Worm (Caenorhabditis elegans) whole organism, L1 larva: ENCODE measurements around the gene K07F5.8.

Experiments used
- C16A3.4 ChIP-seq: fragments of 150-350 bp; optimal IDR thresholded peaks from 2 replicates; lab custom pipeline; 2014; ENCODE audit warnings: missing biosample characterization, missing genetic modification characterization
- C34B4.2 ChIP-seq: sonication (generic microtip); optimal IDR thresholded peaks from 2 replicates; lab custom pipeline; 2017; ENCODE audit warnings: mild to moderate bottlenecking, missing genetic modification characterization, missing compliant biosample characterization
- Y116A8C.19 ChIP-seq: sonication (generic microtip); optimal IDR thresholded peaks from 2 replicates; lab custom pipeline; 2016; ENCODE audit warnings: missing compliant biosample characterization, missing genetic modification characterization, borderline replicate concordance
- aha-1 ChIP-seq: fragments of 150-350 bp; optimal IDR thresholded peaks from 2 replicates; lab custom pipeline; 2014; ENCODE audit warnings: missing biosample characterization, missing genetic modification characterization
- aly-2 ChIP-seq: fragments of 150-350 bp; optimal IDR thresholded peaks from 2 replicates; lab custom pipeline; 2014; ENCODE audit warnings: missing biosample characterization, missing genetic modification characterization
- ceh-63 ChIP-seq: fragments of 200-800 bp; sonication (Bioruptor generic); optimal IDR thresholded peaks from 2 replicates; lab custom pipeline; 2018; ENCODE audit warnings: mild to moderate bottlenecking, missing genetic modification characterization, missing compliant biosample characterization
- ceh-82 ChIP-seq, 3 experiments: fragments of 150-350 bp in 1 of 3; sonication (generic microtip) in 2 of 3; optimal IDR thresholded peaks; 2 replicates each; lab custom pipeline; 2014 to 2017; ENCODE audit warnings: missing biosample characterization in 3 of 3, missing genetic modification characterization in 3 of 3
- ceh-90 ChIP-seq: sonication (generic microtip); optimal IDR thresholded peaks from 2 replicates; lab custom pipeline; 2016; ENCODE audit warnings: missing genetic modification characterization, missing compliant biosample characterization
- ces-1 ChIP-seq: fragments of 150-350 bp; optimal IDR thresholded peaks from 2 replicates; lab custom pipeline; 2014; ENCODE audit warnings: missing biosample characterization, missing genetic modification reagents, missing genetic modification characterization
- dpl-1 ChIP-seq, 3 experiments: fragments of 150-350 bp in 2 of 3; sonication (generic microtip) in 1 of 3; optimal IDR thresholded peaks; 2 replicates each; lab custom pipeline; 2014 to 2017; ENCODE audit warnings: missing biosample characterization in 3 of 3, missing genetic modification characterization in 3 of 3, missing genetic modification reagents in 3 of 3
- dsc-1 ChIP-seq: sonication (generic microtip); optimal IDR thresholded peaks from 2 replicates; lab custom pipeline; 2016; ENCODE audit warnings: mild to moderate bottlenecking, missing genetic modification characterization, missing compliant biosample characterization
- efl-3 ChIP-seq: fragments of 200-800 bp; sonication (Bioruptor generic); optimal IDR thresholded peaks from 2 replicates; lab custom pipeline; 2018; ENCODE audit warnings: mild to moderate bottlenecking, missing genetic modification characterization, missing compliant biosample characterization
- egl-27 ChIP-seq, 2 experiments: fragments of 150-350 bp in 1 of 2; sonication (generic microtip); optimal IDR thresholded peaks; 3 replicates each; lab custom pipeline; 2017 to 2018; ENCODE audit warnings: missing biosample characterization in 2 of 2, missing genetic modification characterization in 2 of 2, missing genetic modification reagents in 2 of 2
- elt-2 ChIP-seq: sonication (generic microtip); optimal IDR thresholded peaks from 2 replicates; lab custom pipeline; 2016; ENCODE audit warnings: missing genetic modification characterization, mild to moderate bottlenecking, inconsistent platforms, missing compliant biosample characterization, missing genetic modification reagents
- elt-3 ChIP-seq, 6 experiments: fragments of 150-350 bp in 1 of 6; sonication (generic microtip); optimal IDR thresholded peaks; 2 replicates each; lab custom pipeline; 2017 to 2018; ENCODE audit warnings: missing biosample characterization in 6 of 6, missing genetic modification characterization in 6 of 6, inconsistent platforms in 1 of 6
- ets-5 ChIP-seq: fragments of 200-800 bp; sonication (Bioruptor generic); IDR thresholded peaks from 2 replicates; pipeline ENCODE4 v1.3.6; 2022; ENCODE audit warnings: missing genetic modification characterization, missing compliant biosample characterization
- fkh-4 ChIP-seq: sonication (generic microtip); optimal IDR thresholded peaks from 2 replicates; lab custom pipeline; 2016; ENCODE audit warnings: missing compliant biosample characterization, missing genetic modification characterization, borderline replicate concordance
- fos-1 ChIP-seq: fragments of 150-350 bp; optimal IDR thresholded peaks from 2 replicates; lab custom pipeline; 2014; ENCODE audit warnings: missing biosample characterization, missing genetic modification characterization
- hlh-17 ChIP-seq: fragments of 200-800 bp; sonication (Bioruptor generic); optimal IDR thresholded peaks from 2 replicates; lab custom pipeline; 2018; ENCODE audit warnings: missing genetic modification characterization, mild to moderate bottlenecking, missing compliant biosample characterization, moderate library complexity, borderline replicate concordance
- hlh-4 ChIP-seq: sonication (generic microtip); optimal IDR thresholded peaks from 2 replicates; lab custom pipeline; 2016; ENCODE audit warnings: mild to moderate bottlenecking, missing genetic modification characterization, missing compliant biosample characterization
- irx-1 ChIP-seq: sonication (generic microtip); optimal IDR thresholded peaks from 2 replicates; lab custom pipeline; 2016; ENCODE audit warnings: missing genetic modification characterization, missing compliant biosample characterization
- jun-1 ChIP-seq: fragments of 150-350 bp; optimal IDR thresholded peaks from 2 replicates; lab custom pipeline; 2014; ENCODE audit warnings: missing biosample characterization, missing genetic modification reagents, missing genetic modification characterization
- lin-13 ChIP-seq: fragments of 150-350 bp; optimal IDR thresholded peaks from 2 replicates; lab custom pipeline; 2014; ENCODE audit warnings: missing biosample characterization, missing genetic modification reagents, missing genetic modification characterization
- lin-39 ChIP-seq: fragments of 150-350 bp; optimal IDR thresholded peaks from 2 replicates; lab custom pipeline; 2014; ENCODE audit warnings: missing biosample characterization, missing genetic modification reagents, missing genetic modification characterization
- lsy-2 ChIP-seq, 2 experiments: fragments of 150-350 bp; optimal IDR thresholded peaks; 2 replicates each; lab custom pipeline; 2014; ENCODE audit warnings: missing biosample characterization in 2 of 2, missing genetic modification characterization in 2 of 2
- mdl-1 ChIP-seq, 2 experiments: fragments of 150-350 bp; optimal IDR thresholded peaks; 2 replicates each; lab custom pipeline; 2014 to 2017; ENCODE audit warnings: missing biosample characterization in 2 of 2, missing genetic modification characterization in 2 of 2, inconsistent platforms in 1 of 2
- mef-2 ChIP-seq: fragments of 150-350 bp; optimal IDR thresholded peaks from 2 replicates; lab custom pipeline; 2014; ENCODE audit warnings: missing biosample characterization, missing genetic modification characterization
- nhr-11 ChIP-seq: fragments of 150-350 bp; optimal IDR thresholded peaks from 2 replicates; lab custom pipeline; 2014; ENCODE audit warnings: missing biosample characterization, missing genetic modification characterization
- nhr-12 ChIP-seq: sonication (generic microtip); optimal IDR thresholded peaks from 2 replicates; lab custom pipeline; 2017; ENCODE audit warnings: missing biosample characterization, missing genetic modification characterization
- nhr-19 ChIP-seq: fragments of 200-800 bp; sonication (Bioruptor generic); conservative IDR thresholded peaks from 2 replicates; pipeline ENCODE4 v1.3.6; 2022; ENCODE audit warnings: missing genetic modification characterization, missing compliant biosample characterization
- nhr-20 ChIP-seq: sonication (generic microtip); optimal IDR thresholded peaks from 2 replicates; lab custom pipeline; 2016; ENCODE audit warnings: mild to moderate bottlenecking, missing genetic modification characterization, missing compliant biosample characterization
- nhr-28 ChIP-seq: fragments of 150-350 bp; optimal IDR thresholded peaks from 2 replicates; lab custom pipeline; 2014; ENCODE audit warnings: missing biosample characterization, missing genetic modification characterization
- nhr-71 ChIP-seq: sonication (generic microtip); optimal IDR thresholded peaks from 2 replicates; lab custom pipeline; 2016; ENCODE audit warnings: mild to moderate bottlenecking, missing genetic modification characterization, moderate library complexity, missing compliant biosample characterization
- nhr-77 ChIP-seq: fragments of 150-350 bp; optimal IDR thresholded peaks from 2 replicates; lab custom pipeline; 2014; ENCODE audit warnings: missing biosample characterization, missing genetic modification characterization
- nhr-84 ChIP-seq: sonication (generic microtip); optimal IDR thresholded peaks from 2 replicates; lab custom pipeline; 2017; ENCODE audit warnings: missing biosample characterization, missing genetic modification characterization
- nhr-85 ChIP-seq: sonication (generic microtip); peaks from one replicate; lab custom pipeline; 2016; ENCODE audit warnings: missing genetic modification characterization, inconsistent platforms, missing compliant biosample characterization
- rnt-1 ChIP-seq: sonication (generic microtip); optimal IDR thresholded peaks from 2 replicates; lab custom pipeline; 2016; ENCODE audit warnings: mild to moderate bottlenecking, missing genetic modification characterization, moderate library complexity, missing compliant biosample characterization
- skn-1 ChIP-seq: fragments of 150-350 bp; optimal IDR thresholded peaks from 2 replicates; lab custom pipeline; 2014; ENCODE audit warnings: missing biosample characterization, missing genetic modification characterization
- snpc-4 ChIP-seq: fragments of 150-350 bp; optimal IDR thresholded peaks from 2 replicates; lab custom pipeline; 2014; ENCODE audit warnings: missing biosample characterization, missing genetic modification characterization
- swsn-7 ChIP-seq: sonication (generic microtip); optimal IDR thresholded peaks from 2 replicates; lab custom pipeline; 2016; ENCODE audit warnings: missing genetic modification characterization, missing compliant biosample characterization
- tbx-2 ChIP-seq: sonication (generic microtip); optimal IDR thresholded peaks from 2 replicates; lab custom pipeline; 2016; ENCODE audit warnings: missing genetic modification characterization, missing compliant biosample characterization
- vab-15 ChIP-seq: sonication (generic microtip); optimal IDR thresholded peaks from 2 replicates; lab custom pipeline; 2017; ENCODE audit warnings: missing genotype, mild to moderate bottlenecking, missing genetic modification characterization, missing compliant biosample characterization
- zag-1 ChIP-seq: fragments of 150-350 bp; optimal IDR thresholded peaks from 2 replicates; lab custom pipeline; 2014; ENCODE audit warnings: missing biosample characterization, missing genetic modification characterization
- zip-4 ChIP-seq: fragments of 200-800 bp; sonication (Bioruptor generic); optimal IDR thresholded peaks from 2 replicates; lab custom pipeline; 2018; ENCODE audit warnings: mild to moderate bottlenecking, missing genetic modification characterization, moderate library complexity, missing compliant biosample characterization
- ztf-11 ChIP-seq, 2 experiments: sonication (generic microtip); optimal IDR thresholded peaks; 2 replicates each; lab custom pipeline; 2016 to 2017; ENCODE audit warnings: missing genetic modification characterization in 2 of 2, missing biosample characterization in 1 of 2, missing compliant biosample characterization in 1 of 2
- ztf-4 ChIP-seq: fragments of 150-350 bp; optimal IDR thresholded peaks from 2 replicates; lab custom pipeline; 2014; ENCODE audit warnings: missing biosample characterization, missing genetic modification characterization

The K07F5.8 gene

DNA sequence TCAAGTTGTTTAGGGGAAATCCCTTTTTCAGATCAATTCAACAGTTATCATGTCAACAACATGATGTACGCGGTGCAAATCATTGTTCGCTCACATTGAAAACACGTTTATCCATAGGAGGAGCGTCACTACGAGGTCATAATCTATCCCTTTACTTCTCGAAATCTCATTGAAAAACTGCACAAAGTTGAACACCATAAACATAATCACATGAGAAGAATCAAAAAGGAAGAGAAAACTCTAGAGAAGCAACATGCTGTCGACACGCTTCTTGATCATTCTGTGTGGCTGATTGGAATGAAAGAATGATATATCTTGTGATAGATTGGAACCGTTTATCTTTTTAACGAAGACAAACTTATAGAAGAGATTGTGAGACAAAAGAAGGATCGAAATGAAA, 18.4 kb upstream of the K07F5.8 start (continued):
- TF ChIP-seq ces-1 (GFP tag; lab: Kevin White, UChicago) (no peak), skn-1 (tag; lab: Kevin White, UChicago) (no peak), dpl-1 (GFP tag; optimal IDR thresholded peaks at IDR 0.05; lab: Kevin White, UChicago) (peak in 1 of 3 experiments; percentile 28), swsn-7 (tag; lab: Kevin White, UChicago) (no peak), lsy-2 (tag; optimal IDR thresholded peaks at IDR 0.05; lab: Kevin White, UChicago) (peak; percentile 61 to 74), ceh-63 (no peak), aha-1 (tag; lab: Kevin White, UChicago) (no peak), dsc-1 (no peak), elt-2 (tag; lab: Kevin White, UChicago) (no peak), zip-4 (no peak), aly-2 (no peak), ztf-4 (tag; lab: Kevin White, UChicago) (peak; percentile 62), nhr-77 (tag; lab: Kevin White, UChicago) (no peak), efl-3 (GFP tag; lab: Kevin White, UChicago) (no peak), nhr-84 (tag; lab: Kevin White, UChicago) (no peak), nhr-85 (tag; lab: Kevin White, UChicago) (peak; percentile 98), tbx-2 (tag; lab: Kevin White, UChicago) (peak; percentile 84), ceh-82 (tag; optimal IDR thresholded peaks at IDR 0.05; lab: Kevin White, UChicago) (no peak), Y116A8C.19 (no peak), irx-1 (no peak), nhr-11 (tag; lab: Kevin White, UChicago) (no peak), nhr-71 (tag; lab: Kevin White, UChicago) (peak; percentile 93), nhr-19 (GFP tag; lab: Robert Waterston, UW) (peak; percentile 87), zag-1 (tag; lab: Kevin White, UChicago) (no peak), hlh-4 (tag; lab: Kevin White, UChicago) (no peak), nhr-12 (tag; lab: Kevin White, UChicago) (no peak), C34B4.2 (no peak), lin-13 (GFP tag; lab: Kevin White, UChicago) (peak; percentile 36), nhr-28 (tag; lab: Kevin White, UChicago) (no peak), egl-27 (tag; optimal IDR thresholded peaks at IDR 0.05; lab: Kevin White, UChicago) (no peak), lin-39 (tag; lab: Kevin White, UChicago) (no peak), snpc-4 (tag; lab: Kevin White, UChicago) (no peak)
- TF ChIP-seq, all 84 proteins: peak for 24

DNA sequence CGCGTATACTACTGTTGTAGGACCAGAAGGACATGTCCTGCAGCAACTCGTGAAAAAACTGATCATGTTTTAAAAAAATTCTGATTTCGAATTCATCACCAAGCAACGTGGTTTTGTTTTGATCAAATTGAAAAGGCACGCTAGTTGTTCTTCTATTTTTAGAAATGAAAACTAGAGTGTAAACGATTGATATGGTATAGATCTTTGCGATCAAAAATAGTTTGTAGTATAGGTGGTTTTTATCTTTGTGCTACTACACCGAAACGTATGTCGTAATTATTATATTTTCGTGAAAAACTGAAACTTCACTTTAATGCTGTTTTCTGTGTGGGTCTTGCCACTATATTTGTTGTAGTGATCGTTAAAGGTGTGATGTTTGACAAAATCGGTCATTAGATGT, 17.3 kb upstream of the K07F5.8 start:
- TF ChIP-seq C34B4.2 (no peak), nhr-20 (tag; lab: Kevin White, UChicago) (peak; percentile 59)

DNA sequence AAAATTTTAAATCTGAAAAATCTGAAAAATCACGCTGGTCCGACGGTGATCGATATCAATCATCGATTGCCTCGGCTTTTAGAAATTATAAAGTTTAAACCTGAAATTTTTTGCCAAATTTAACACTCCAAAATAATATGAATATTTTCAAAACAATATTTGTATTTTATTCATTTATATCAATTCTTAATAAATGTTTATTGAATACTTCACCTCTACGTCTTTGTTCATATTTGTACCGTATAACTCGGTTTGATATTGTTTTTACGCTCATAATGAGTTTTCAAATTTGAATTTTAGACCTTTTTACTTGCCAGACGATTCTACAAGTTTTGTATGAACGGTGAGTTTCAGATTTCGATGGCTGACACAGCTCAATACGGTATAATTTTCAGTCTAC, 15.3 kb upstream of the K07F5.8 start, which contains the start of the genes K07F5.15 and K07F5.22:
Gene K07F5.15, plus strand, starts transcription at position 301 of the 400 bp plus-strand sequence.
Gene K07F5.22, plus strand, starts transcription at position 301 of the 400 bp plus-strand sequence.
- TF ChIP-seq nhr-28 (tag; lab: Kevin White, UChicago) = no peak
- TF ChIP-seq hlh-17 (GFP tag; lab: Kevin White, UChicago) = no peak
- TF ChIP-seq fkh-4 (tag; lab: Kevin White, UChicago) = no peak
- TF ChIP-seq jun-1 (tag; lab: Kevin White, UChicago) = no peak
- no peak for TF ChIP-seq lsy-2 (tag; optimal IDR thresholded peaks at IDR 0.05; lab: Kevin White, UChicago)
- TF ChIP-seq dsc-1 = no peak
- TF ChIP-seq mef-2 = no peak
- no peak for TF ChIP-seq ceh-90 (tag; lab: Kevin White, UChicago)
- TF ChIP-seq rnt-1 (tag; lab: Kevin White, UChicago) = no peak
- TF ChIP-seq ces-1 (GFP tag; lab: Kevin White, UChicago) = no peak
- TF ChIP-seq skn-1 (tag; lab: Kevin White, UChicago) = no peak
- no peak for TF ChIP-seq ztf-11 (tag; optimal IDR thresholded peaks at IDR 0.05; lab: Kevin White, UChicago)
- TF ChIP-seq fos-1 (tag; lab: Kevin White, UChicago) = no peak
- no peak for TF ChIP-seq mdl-1 (tag; optimal IDR thresholded peaks at IDR 0.05; lab: Kevin White, UChicago)
- no peak for TF ChIP-seq elt-3 (tag; optimal IDR thresholded peaks at IDR 0.05; lab: Kevin White, UChicago)
- no peak for TF ChIP-seq vab-15
- no peak for TF ChIP-seq ets-5
- no peak for TF ChIP-seq nhr-12 (tag; lab: Kevin White, UChicago)
- TF ChIP-seq C16A3.4 = no peak
- TF ChIP-seq, all 84 proteins: peak for 0
